Worm (Caenorhabditis elegans): ENCODE measurements around the gene H38K22.7.

- TF ChIP-seq sea-1 (GFP tag; conservative IDR thresholded peaks at IDR 0.05): no peak
- TF ChIP-seq ama-1 (optimal IDR thresholded peaks at IDR 0.05): peak; percentile 41
- TF ChIP-seq flt-1 (GFP tag; IDR thresholded peaks at IDR 0.05): no peak
- no peak for TF ChIP-seq F13C5.2 (tag; optimal IDR thresholded peaks at IDR 0.05)
- TF ChIP-seq pes-1 (GFP tag; IDR thresholded peaks at IDR 0.05): no peak
- no peak; the same call in 1 of the 2 replicates for TF ChIP-seq tbx-37 (GFP tag; conservative IDR thresholded peaks at IDR 0.05)
- TF ChIP-seq ets-7 (tag; optimal IDR thresholded peaks at IDR 0.05): no peak
- no peak for TF ChIP-seq hnd-1 (tag; optimal IDR thresholded peaks at IDR 0.05)
Measured at ce11 chrIII:4275704-4276103, 45.8 kb upstream of the H38K22.7 start.

Measured in whole organism, early embryonic.